Fruit fly (Drosophila melanogaster) whole organism, prepupa: Measurements from ENCODE around the gene D2hgdh.

Source experiments
- Blimp-1 ChIP-seq: fragments of 200-800 bp; sonication (Bioruptor generic); optimal IDR thresholded peaks from 3 replicates; lab custom pipeline; 2017; ENCODE audit warnings: missing biosample characterization, missing genetic modification characterization, mild to moderate bottlenecking, moderate library complexity, missing genetic modification reagents
- CG10669 ChIP-seq: fragments of 200-800 bp; sonication (Bioruptor generic); optimal IDR thresholded peaks from 3 replicates; lab custom pipeline; 2018; ENCODE audit warnings: missing biosample characterization, mild to moderate bottlenecking, missing genetic modification characterization, moderate library complexity
- CG11294 ChIP-seq: fragments of 200-800 bp; sonication (Bioruptor generic); IDR thresholded peaks from 2 replicates; pipeline ENCODE4 v1.3.6; 2022; ENCODE audit warnings: missing biosample characterization, missing genetic modification characterization
- CG11762 ChIP-seq: fragments of 200-800 bp; sonication (Bioruptor generic); optimal IDR thresholded peaks from 3 replicates; lab custom pipeline; 2016; ENCODE audit warnings: missing biosample characterization, missing genetic modification characterization; ENCODE audit not compliant: insufficient read depth
- CG15336 ChIP-seq: fragments of 200-800 bp; sonication (Bioruptor generic); IDR thresholded peaks from 2 replicates; pipeline ENCODE4 v1.3.6; 2022; ENCODE audit warnings: missing biosample characterization, missing genetic modification characterization
- CG1621 ChIP-seq: fragments of 200-800 bp; sonication (Bioruptor generic); optimal IDR thresholded peaks from 3 replicates; lab custom pipeline; 2018; ENCODE audit warnings: missing biosample characterization, mild to moderate bottlenecking, missing genetic modification characterization
- CG16779 ChIP-seq: fragments of 200-800 bp; sonication (Bioruptor generic); optimal IDR thresholded peaks from 3 replicates; lab custom pipeline; 2017; ENCODE audit warnings: missing biosample characterization, mild to moderate bottlenecking, missing genetic modification characterization
- CG31627 ChIP-seq: fragments of 200-800 bp; sonication (Bioruptor generic); optimal IDR thresholded peaks from 3 replicates; lab custom pipeline; 2016; ENCODE audit warnings: missing biosample characterization, missing genetic modification characterization
- CG32006 ChIP-seq: fragments of 200-800 bp; sonication (Bioruptor generic); optimal IDR thresholded peaks from 3 replicates; lab custom pipeline; 2017; ENCODE audit warnings: missing biosample characterization, mild to moderate bottlenecking, missing genetic modification characterization
- CG3919 ChIP-seq: fragments of 200-800 bp; sonication (Bioruptor generic); optimal IDR thresholded peaks from 3 replicates; lab custom pipeline; 2016; ENCODE audit warnings: missing biosample characterization, missing genetic modification characterization
- CG4318 ChIP-seq: fragments of 200-800 bp; sonication (Bioruptor generic); optimal IDR thresholded peaks from 3 replicates; lab custom pipeline; 2017; ENCODE audit warnings: missing biosample characterization, mild to moderate bottlenecking, missing genetic modification characterization
- CG6163 ChIP-seq: fragments of 200-800 bp; sonication (Bioruptor generic); IDR thresholded peaks from 3 replicates; pipeline ENCODE4 v1.3.6; 2022; ENCODE audit warnings: missing biosample characterization, missing genetic modification characterization
- CG6276 ChIP-seq: fragments of 200-800 bp; sonication (Bioruptor generic); optimal IDR thresholded peaks from 2 replicates; lab custom pipeline; 2017; ENCODE audit warnings: missing biosample characterization, mild to moderate bottlenecking, missing genetic modification characterization
- CG6792 ChIP-seq: fragments of 200-800 bp; sonication (Bioruptor generic); optimal IDR thresholded peaks from 3 replicates; lab custom pipeline; 2016; ENCODE audit warnings: missing biosample characterization, missing genetic modification characterization
- CG6854 ChIP-seq: fragments of 200-800 bp; sonication (Bioruptor generic); optimal IDR thresholded peaks from 2 replicates; lab custom pipeline; 2017; ENCODE audit warnings: missing biosample characterization, mild to moderate bottlenecking, missing genetic modification characterization
- CG8319 ChIP-seq: fragments of 200-800 bp; sonication (Bioruptor generic); optimal IDR thresholded peaks from 3 replicates; lab custom pipeline; 2016; ENCODE audit warnings: missing biosample characterization, missing genetic modification characterization
- CG9139 ChIP-seq: fragments of 200-800 bp; sonication (Bioruptor generic); optimal IDR thresholded peaks from 3 replicates; lab custom pipeline; 2017; ENCODE audit warnings: missing biosample characterization, mild to moderate bottlenecking, missing genetic modification characterization
- Eip75B ChIP-seq: fragments of 200-800 bp; sonication (Bioruptor generic); optimal IDR thresholded peaks from 3 replicates; lab custom pipeline; 2016; ENCODE audit warnings: missing biosample characterization, missing genetic modification characterization
- Gug ChIP-seq: fragments of 200-800 bp; sonication (Bioruptor generic); IDR thresholded peaks from 2 replicates; pipeline ENCODE4 v1.3.6; 2022; ENCODE audit warnings: missing biosample characterization, missing genetic modification characterization
- Hr38 ChIP-seq: sonication (Bioruptor generic); optimal IDR thresholded peaks from 2 replicates; lab custom pipeline; 2016; ENCODE audit warnings: missing biosample characterization, missing genetic modification characterization
- Hr4 ChIP-seq: fragments of 200-800 bp; sonication (Bioruptor generic); optimal IDR thresholded peaks from 3 replicates; lab custom pipeline; 2016; ENCODE audit warnings: missing biosample characterization, missing genetic modification characterization
- Lpt ChIP-seq: fragments of 200-800 bp; sonication (Bioruptor generic); optimal IDR thresholded peaks from 3 replicates; lab custom pipeline; 2016; ENCODE audit warnings: missing biosample characterization, missing genetic modification characterization
- Met ChIP-seq: fragments of 200-800 bp; sonication (Bioruptor generic); optimal IDR thresholded peaks from 3 replicates; lab custom pipeline; 2016; ENCODE audit warnings: missing biosample characterization, missing genetic modification characterization
- OdsH ChIP-seq: fragments of 200-800 bp; sonication (Bioruptor generic); optimal IDR thresholded peaks from 3 replicates; lab custom pipeline; 2016; ENCODE audit warnings: missing biosample characterization, missing genetic modification characterization
- Smox ChIP-seq: fragments of 200-800 bp; sonication (Bioruptor generic); optimal IDR thresholded peaks from 3 replicates; lab custom pipeline; 2016; ENCODE audit warnings: missing biosample characterization, missing genetic modification characterization
- achi ChIP-seq: fragments of 200-800 bp; sonication (Bioruptor generic); optimal IDR thresholded peaks from 3 replicates; lab custom pipeline; 2016; ENCODE audit warnings: missing biosample characterization, missing genetic modification characterization
- cyc ChIP-seq: fragments of 200-800 bp; sonication (Bioruptor generic); optimal IDR thresholded peaks from 3 replicates; lab custom pipeline; 2016; ENCODE audit warnings: missing biosample characterization, missing genetic modification characterization
- eg ChIP-seq: fragments of 200-800 bp; sonication (Bioruptor generic); IDR thresholded peaks from 3 replicates; pipeline ENCODE4 v1.3.6; 2022; ENCODE audit warnings: missing biosample characterization, missing genetic modification characterization
- esn ChIP-seq: fragments of 200-800 bp; sonication (Bioruptor generic); optimal IDR thresholded peaks from 2 replicates; lab custom pipeline; 2016; ENCODE audit warnings: missing biosample characterization, mild to moderate bottlenecking, missing genetic modification characterization, moderate library complexity
- fkh ChIP-seq: fragments of 200-800 bp; sonication (Bioruptor generic); optimal IDR thresholded peaks from 3 replicates; lab custom pipeline; 2017; ENCODE audit warnings: missing biosample characterization, mild to moderate bottlenecking, missing genetic modification characterization, moderate library complexity
- lz ChIP-seq: fragments of 200-800 bp; sonication (Bioruptor generic); optimal IDR thresholded peaks from 3 replicates; lab custom pipeline; 2016; ENCODE audit warnings: missing biosample characterization, missing genetic modification characterization
- pdm3 ChIP-seq: fragments of 200-800 bp; sonication (Bioruptor generic); optimal IDR thresholded peaks from 3 replicates; lab custom pipeline; 2016; ENCODE audit warnings: missing biosample characterization, missing genetic modification characterization
- salr ChIP-seq, 2 experiments: fragments of 200-800 bp; sonication (Bioruptor generic); optimal IDR thresholded peaks; 3 replicates each; lab custom pipeline; 2016 to 2018; ENCODE audit warnings: missing biosample characterization in 2 of 2, missing genetic modification characterization in 2 of 2, mild to moderate bottlenecking in 1 of 2
- spab ChIP-seq: fragments of 200-800 bp; sonication (Bioruptor generic); optimal IDR thresholded peaks from 2 replicates; lab custom pipeline; 2017; ENCODE audit warnings: missing biosample characterization, mild to moderate bottlenecking, missing genetic modification characterization, missing genetic modification reagents
- svp ChIP-seq: fragments of 200-800 bp; sonication (Bioruptor generic); peaks from one replicate; lab custom pipeline; 2016; ENCODE audit warnings: missing biosample characterization, missing genetic modification characterization
- topi ChIP-seq: fragments of 200-800 bp; sonication (Bioruptor generic); optimal IDR thresholded peaks from 3 replicates; lab custom pipeline; 2016; ENCODE audit warnings: missing biosample characterization, missing genetic modification characterization

The D2hgdh gene

DNA sequence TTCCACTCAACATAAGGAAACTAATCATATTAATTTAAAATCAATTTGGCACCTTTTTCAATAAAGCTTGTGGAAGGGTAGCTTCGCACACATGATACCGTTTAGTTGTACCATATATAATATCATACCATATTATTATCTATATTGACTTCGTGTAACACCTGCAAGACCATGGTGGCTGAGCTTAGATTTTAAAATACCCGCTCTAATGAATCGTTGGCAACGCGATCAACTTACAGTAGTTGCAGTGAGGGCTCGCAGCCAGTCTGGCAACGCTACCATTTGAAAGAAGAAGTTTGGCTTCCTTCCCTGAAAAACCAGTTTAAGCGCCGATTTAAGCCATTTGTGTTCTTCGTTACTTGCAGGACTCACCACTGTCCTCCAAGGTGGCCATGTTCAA, 29.1 kb downstream of the D2hgdh start:
- no peak for TF ChIP-seq Lpt (GFP tag; lab: Kevin White, UChicago)
- TF ChIP-seq CG16779 (tag; lab: Kevin White, UChicago): no peak
- TF ChIP-seq eg (GFP tag; lab: Robert Waterston, UW): no peak
- TF ChIP-seq CG6163 (GFP tag; lab: Robert Waterston, UW): no peak
- TF ChIP-seq Blimp-1: no peak
- no peak for TF ChIP-seq CG6854 (GFP tag; lab: Kevin White, UChicago)
- no peak for TF ChIP-seq svp (GFP tag; lab: Kevin White, UChicago)
- TF ChIP-seq CG6792 (GFP tag; lab: Kevin White, UChicago): no peak
- TF ChIP-seq CG6276: no peak
- TF ChIP-seq Smox: no peak
- no peak for TF ChIP-seq CG3919 (GFP tag; lab: Kevin White, UChicago)
- TF ChIP-seq lz (GFP tag; lab: Kevin White, UChicago): no peak
- TF ChIP-seq, all 60 proteins: peak for 0

DNA sequence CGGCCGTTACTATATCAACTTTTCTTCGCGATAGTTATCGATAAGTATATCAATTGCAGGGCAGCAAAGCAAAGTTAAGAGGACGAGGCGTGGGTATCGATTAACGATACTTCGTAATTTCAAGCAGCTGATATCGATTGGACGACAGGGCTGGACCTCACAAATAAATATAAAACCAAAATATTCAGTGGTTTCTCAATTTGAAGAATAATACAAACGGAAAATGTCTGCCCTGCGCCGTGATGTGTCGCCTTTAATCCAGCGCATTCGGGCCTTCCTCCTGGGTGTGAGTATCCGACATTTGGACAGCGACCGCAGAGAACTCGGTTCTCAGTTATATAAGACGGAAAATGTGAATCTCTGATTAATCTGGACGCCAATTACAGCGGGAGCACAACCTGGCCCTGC, 31.1 kb downstream of the D2hgdh start, which contains the start of gene ND-B14.5A:
Gene ND-B14.5A (plus strand): TSS at position 107 of the 408 bp plus-strand sequence.
- peak; percentile 23 for TF ChIP-seq esn
- no peak for TF ChIP-seq CG11294
- TF ChIP-seq Smox: no peak
- TF ChIP-seq CG9139 (GFP tag; lab: Kevin White, UChicago): no peak
- TF ChIP-seq, all 60 proteins: peak for 1

DNA sequence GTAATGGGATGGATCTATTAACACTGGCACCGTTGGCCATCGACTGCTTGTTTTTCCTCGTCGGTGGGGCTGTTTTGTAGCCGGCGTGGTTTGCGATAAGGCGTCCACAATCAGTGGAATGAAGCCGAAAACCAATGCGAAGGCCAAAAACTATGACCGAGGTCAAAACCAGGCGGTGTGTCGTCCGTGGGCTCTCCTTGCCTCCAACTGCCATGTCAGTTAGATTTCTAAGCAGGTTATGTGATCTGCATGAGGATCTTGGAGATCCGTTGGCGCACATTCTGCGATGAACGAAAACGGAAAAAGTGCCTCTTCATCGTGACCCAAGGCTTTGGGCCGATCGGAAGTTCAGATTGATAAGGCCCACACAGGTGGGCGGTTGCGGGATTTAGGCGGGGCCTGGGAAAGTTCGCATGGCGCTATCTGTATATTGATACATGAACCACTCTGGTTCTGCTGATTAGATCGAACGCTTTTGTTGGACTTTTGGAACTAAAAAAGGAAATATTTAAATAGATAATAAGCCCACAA, 34.0 kb downstream of the D2hgdh start, which contains the start of gene Cyp4d14:
Gene Cyp4d14 (minus strand): TSS at position 51 of the 531 bp plus-strand sequence.
- TF ChIP-seq achi: no peak
- TF ChIP-seq svp (GFP tag; lab: Kevin White, UChicago): peak; percentile 84
- no peak for TF ChIP-seq CG32006 (GFP tag; lab: Kevin White, UChicago)
- TF ChIP-seq Blimp-1: no peak
- no peak for TF ChIP-seq CG9139 (GFP tag; lab: Kevin White, UChicago)
- TF ChIP-seq spab (GFP tag; lab: Kevin White, UChicago): no peak
- no peak for TF ChIP-seq salr (GFP tag; optimal IDR thresholded peaks at IDR 0.05; lab: Kevin White, UChicago)

DNA sequence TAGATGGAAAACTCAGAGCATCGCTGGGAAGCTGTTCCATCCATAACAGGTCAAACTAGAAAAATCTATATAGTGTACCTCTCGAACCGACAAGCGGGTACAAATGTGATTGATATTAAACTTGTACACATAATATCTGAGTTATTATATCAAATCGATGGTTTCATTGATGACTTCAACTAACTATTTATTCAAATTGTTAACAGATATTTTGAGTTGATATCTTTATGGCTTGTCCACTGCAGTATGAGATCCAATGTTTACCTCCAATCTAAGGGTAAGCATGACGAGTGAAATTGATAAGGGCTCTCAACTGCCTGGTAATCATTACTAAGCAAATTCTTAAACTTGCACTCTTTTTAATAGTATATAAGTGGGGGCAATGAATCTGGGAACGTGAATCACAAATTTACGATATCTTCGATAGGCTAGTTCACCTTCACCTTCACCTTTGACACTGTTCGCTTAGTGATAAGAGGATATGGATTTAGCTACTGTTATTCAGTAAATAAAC, 34.7 kb downstream of the D2hgdh start, which contains the start of gene Cyp4d2:
Gene Cyp4d2 (plus strand): TSS at position 51 of the 514 bp plus-strand sequence.
- TF ChIP-seq CG4318 (GFP tag; lab: Kevin White, UChicago) (no peak), svp (GFP tag; lab: Kevin White, UChicago) (no peak), CG15336 (GFP tag; lab: Robert Waterston, UW) (no peak), fkh (GFP tag; lab: Kevin White, UChicago) (peak; percentile 30)

DNA sequence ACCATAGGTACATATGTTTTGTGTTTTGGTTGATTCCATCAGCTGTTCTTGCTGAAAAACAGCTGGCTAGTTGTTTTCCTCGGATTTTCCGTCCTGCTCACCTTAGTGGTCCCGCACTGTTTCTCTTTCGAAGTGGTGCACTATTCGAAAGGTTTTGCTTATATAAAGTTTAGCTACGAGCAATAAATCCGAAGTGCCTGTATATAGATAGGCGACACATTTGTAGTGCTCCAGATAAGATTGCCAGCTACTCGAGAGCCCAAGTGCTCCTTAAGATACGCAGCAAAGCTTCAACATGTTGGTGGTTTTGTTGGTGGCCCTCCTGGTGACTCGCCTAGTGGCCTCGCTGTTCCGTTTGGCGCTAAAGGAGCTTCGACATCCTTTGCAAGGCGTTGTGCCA, 37.5 kb downstream of the D2hgdh start, which contains the start of gene Cyp4ae1:
Gene Cyp4ae1 (plus strand): TSS at position 206 of the 400 bp plus-strand sequence.
- TF ChIP-seq lz (GFP tag; lab: Kevin White, UChicago) (no peak), topi (no peak), CG9139 (GFP tag; lab: Kevin White, UChicago) (no peak), OdsH (GFP tag; lab: Kevin White, UChicago) (no peak), cyc (GFP tag; lab: Kevin White, UChicago) (no peak), Met (GFP tag; lab: Kevin White, UChicago) (no peak), Hr38 (GFP tag; lab: Kevin White, UChicago) (no peak), pdm3 (no peak), Eip75B (GFP tag; lab: Kevin White, UChicago) (no peak), CG8319 (GFP tag; lab: Kevin White, UChicago) (no peak), CG10669 (GFP tag; lab: Kevin White, UChicago) (no peak), CG31627 (GFP tag; lab: Kevin White, UChicago) (no peak), CG11762 (GFP tag; lab: Kevin White, UChicago) (no peak), CG1621 (tag; lab: Kevin White, UChicago) (no peak), CG6854 (GFP tag; lab: Kevin White, UChicago) (no peak), Gug (no peak), Hr4 (no peak)
